Fruit fly (Drosophila melanogaster): ENCODE results near the gene CG6276.

CG6276 gene

DNA sequence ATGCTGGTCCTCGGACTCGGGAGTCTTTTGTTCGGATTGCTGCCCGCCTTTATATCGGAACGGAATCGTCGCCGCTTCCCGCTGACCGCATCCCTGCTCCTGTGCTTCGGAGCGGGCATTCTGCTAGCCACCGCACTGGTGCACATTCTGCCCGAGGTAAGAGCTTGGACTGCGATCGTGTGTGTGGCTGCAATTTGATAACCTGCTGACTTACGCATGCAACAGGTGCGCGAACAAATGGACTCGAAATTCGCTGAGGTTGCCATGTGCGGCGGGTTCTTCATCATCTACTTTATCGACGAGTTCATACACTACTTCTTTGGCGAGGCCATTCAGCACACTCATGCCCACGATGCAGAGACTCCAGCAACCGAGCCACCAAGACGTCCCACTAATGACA, 51.0 kb downstream of the CG6276 start:
- TF ChIP-seq noc (tag; optimal IDR thresholded peaks at IDR 0.05) = no peak

DNA sequence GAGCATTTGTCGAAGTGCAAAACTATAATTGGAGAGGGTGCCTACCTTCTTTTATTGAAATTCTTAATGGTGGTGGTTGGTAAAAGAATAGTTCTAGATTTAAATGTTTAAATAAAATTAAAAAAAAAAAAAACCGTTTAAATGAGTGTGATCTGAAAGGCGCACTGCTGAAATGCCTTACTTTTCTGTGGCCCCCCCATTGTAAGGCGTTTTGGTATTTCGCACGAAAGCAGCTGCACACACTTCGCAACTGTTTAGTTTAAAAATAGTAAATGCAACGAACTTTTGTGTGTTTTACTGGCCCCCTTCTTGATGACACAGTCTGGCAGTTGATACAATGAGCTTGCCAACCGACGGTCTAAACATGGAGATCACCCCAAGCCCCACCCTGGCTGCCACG, 51.4 kb downstream of the CG6276 start, which contains the start of the genes CG14864 and Zip88E:
CG14864 (minus strand) TSS at position 113 of the 400 bp plus-strand sequence.
Zip88E (plus strand) TSS at position 237 of the 400 bp plus-strand sequence.
- no peak for TF ChIP-seq noc (tag; optimal IDR thresholded peaks at IDR 0.05)

All from whole organism, larva.